Fruit fly (Drosophila melanogaster) whole organism, adult: ENCODE results near the gene CG43954.

Source experiments
- CG12768 ChIP-seq: fragments of 200-800 bp; sonication (Bioruptor generic); optimal IDR thresholded peaks from 2 replicates; lab custom pipeline; 2017; ENCODE audit warnings: missing biosample characterization, missing genetic modification characterization, mild to moderate bottlenecking, moderate library complexity, missing genetic modification reagents
- CG14711 ChIP-seq: fragments of 200-800 bp; sonication (Bioruptor generic); optimal IDR thresholded peaks from 2 replicates; lab custom pipeline; 2018; ENCODE audit warnings: missing biosample characterization, mild to moderate bottlenecking, missing genetic modification characterization, moderate library complexity
- Clk ChIP-seq: fragments of 200-800 bp; sonication (Bioruptor generic); optimal IDR thresholded peaks from 2 replicates; lab custom pipeline; 2017; ENCODE audit warnings: missing biosample characterization, missing genetic modification characterization
- Hr96 ChIP-seq: fragments of 200-800 bp; sonication (Bioruptor generic); optimal IDR thresholded peaks from 2 replicates; lab custom pipeline; 2016; ENCODE audit warnings: missing biosample characterization, missing genetic modification characterization
- cic ChIP-seq: fragments of 200-800 bp; sonication (Bioruptor generic); optimal IDR thresholded peaks from 2 replicates; lab custom pipeline; 2017; ENCODE audit warnings: missing biosample characterization, mild to moderate bottlenecking, missing genetic modification characterization, moderate library complexity
- cnc ChIP-seq, 2 experiments: fragments of >200 bp; optimal IDR thresholded peaks; 2 replicates each; lab custom pipeline; 2017

DNA sequence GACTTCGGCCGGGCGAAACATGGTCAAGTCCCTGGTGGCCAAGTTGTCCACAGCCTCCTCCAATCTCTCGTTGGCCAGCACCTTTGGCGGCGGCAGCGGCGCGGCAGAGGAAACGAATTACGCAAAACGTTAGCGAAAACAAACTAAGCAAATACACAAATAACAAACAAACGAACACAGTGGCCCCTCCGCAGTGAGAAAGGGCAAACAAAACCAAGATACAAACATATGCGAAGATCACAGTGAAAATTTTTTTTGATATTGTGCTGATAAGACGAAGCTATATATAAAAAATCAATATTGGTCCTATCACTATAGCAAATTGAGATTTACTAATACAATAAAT, 2.7 kb upstream of the CG43954 start:
- peak; percentile 83 for TF ChIP-seq CG12768 (GFP tag; lab: Kevin White, UChicago)
- no peak for TF ChIP-seq cic (GFP tag; lab: Kevin White, UChicago)
- TF ChIP-seq Hr96 (GFP tag; lab: Kevin White, UChicago): no peak
- peak; percentile 29 for TF ChIP-seq CG14711 (tag; lab: Kevin White, UChicago)
- TF ChIP-seq cnc (optimal IDR thresholded peaks at IDR 0.05; lab: Kevin White, UChicago): no peak
- TF ChIP-seq Clk (GFP tag; lab: Kevin White, UChicago): peak; percentile 29
